Fruit fly (Drosophila melanogaster) whole organism, embryonic: Measurements from ENCODE around the gene CG16710.
A peak's percentile ranks its signal among the peaks of the same experiment; 100 is the strongest.

ENCODE experiments used
- ATbp ChIP-seq: fragments of 200-800 bp; sonication (Bioruptor generic); optimal IDR thresholded peaks from 2 replicates; lab custom pipeline; 2017; ENCODE audit warnings: missing biosample characterization, mild to moderate bottlenecking, missing genetic modification characterization, missing genetic modification reagents
- CG12104 ChIP-seq: fragments of 200-800 bp; sonication (Bioruptor generic); optimal IDR thresholded peaks from 3 replicates; lab custom pipeline; 2016; ENCODE audit warnings: missing biosample characterization, missing genetic modification characterization
- CG12659 ChIP-seq: fragments of 200-800 bp; sonication (Bioruptor generic); optimal IDR thresholded peaks from 3 replicates; lab custom pipeline; 2017; ENCODE audit warnings: mild to moderate bottlenecking, missing biosample characterization, missing genetic modification reagents, missing genetic modification characterization
- CG12769 ChIP-seq: fragments of 200-800 bp; sonication (Bioruptor generic); optimal IDR thresholded peaks from 2 replicates; lab custom pipeline; 2019; ENCODE audit warnings: missing biosample characterization, mild to moderate bottlenecking, missing genetic modification characterization, moderate library complexity
- CG13624 ChIP-seq: fragments of 200-800 bp; sonication (Bioruptor generic); optimal IDR thresholded peaks from 2 replicates; lab custom pipeline; 2016; ENCODE audit warnings: missing biosample characterization, missing genetic modification characterization
- CG15479 ChIP-seq: fragments of 200-800 bp; sonication (Bioruptor generic); optimal IDR thresholded peaks from 3 replicates; lab custom pipeline; 2019; ENCODE audit warnings: missing biosample characterization, mild to moderate bottlenecking, missing genetic modification characterization, moderate library complexity
- CG15514 ChIP-seq: fragments of 200-800 bp; sonication (Bioruptor generic); optimal IDR thresholded peaks from 3 replicates; lab custom pipeline; 2017; ENCODE audit warnings: missing biosample characterization, missing genetic modification characterization, mild to moderate bottlenecking, moderate library complexity, missing genetic modification reagents
- CG18476 ChIP-seq: fragments of 200-800 bp; sonication (Bioruptor generic); optimal IDR thresholded peaks from 2 replicates; lab custom pipeline; 2016; ENCODE audit warnings: missing biosample characterization, mild to moderate bottlenecking, missing genetic modification characterization
- CG2712 ChIP-seq: fragments of 200-800 bp; optimal IDR thresholded peaks from 3 replicates; lab custom pipeline; 2019; ENCODE audit warnings: missing biosample characterization, mild to moderate bottlenecking, missing genetic modification characterization, moderate library complexity
- CG30403 ChIP-seq: fragments of 200-800 bp; sonication (Bioruptor generic); optimal IDR thresholded peaks from 3 replicates; lab custom pipeline; 2016; ENCODE audit warnings: missing biosample characterization, missing genetic modification characterization
- CG34376 ChIP-seq: fragments of 200-800 bp; sonication (Bioruptor generic); optimal IDR thresholded peaks from 2 replicates; lab custom pipeline; 2018; ENCODE audit warnings: missing biosample characterization, mild to moderate bottlenecking, missing genetic modification characterization
- CG34422 ChIP-seq: fragments of 200-800 bp; sonication (Bioruptor generic); IDR thresholded peaks from 3 replicates; pipeline ENCODE4 v1.3.6; 2022; ENCODE audit warnings: missing biosample characterization, missing genetic modification characterization
- CG3838 ChIP-seq: fragments of 200-800 bp; sonication (Bioruptor generic); optimal IDR thresholded peaks from 3 replicates; lab custom pipeline; 2016; ENCODE audit warnings: missing biosample characterization, missing genetic modification characterization
- CG5953 ChIP-seq: fragments of 200-800 bp; sonication (Bioruptor generic); IDR thresholded peaks from 2 replicates; pipeline ENCODE4 v1.3.6; 2022; ENCODE audit warnings: missing biosample characterization, missing genetic modification characterization
- CG7987 ChIP-seq: fragments of 200-800 bp; sonication (Bioruptor generic); optimal IDR thresholded peaks from 2 replicates; lab custom pipeline; 2018; ENCODE audit warnings: missing biosample characterization, mild to moderate bottlenecking, missing genetic modification characterization, moderate library complexity
- CG8290 ChIP-seq, 3 experiments: fragments of 200-800 bp; sonication (Bioruptor generic); optimal IDR thresholded peaks; 2 replicates each; lab custom pipeline; 2016 to 2019; ENCODE audit warnings: missing biosample characterization in 3 of 3, missing genetic modification characterization in 3 of 3, mild to moderate bottlenecking in 2 of 3, moderate library complexity in 1 of 3
- CG9609 ChIP-seq: fragments of 200-800 bp; sonication (Bioruptor generic); optimal IDR thresholded peaks from 3 replicates; lab custom pipeline; 2016; ENCODE audit warnings: missing biosample characterization, missing genetic modification characterization
- CG9876 ChIP-seq: fragments of 200-800 bp; sonication (Bioruptor generic); optimal IDR thresholded peaks from 2 replicates; lab custom pipeline; 2016; ENCODE audit warnings: missing biosample characterization, missing genetic modification characterization
- CrebB ChIP-seq: fragments of 200-800 bp; sonication (Bioruptor generic); optimal IDR thresholded peaks from 3 replicates; lab custom pipeline; 2018; ENCODE audit warnings: missing biosample characterization, mild to moderate bottlenecking, missing genetic modification characterization
- Drgx ChIP-seq: fragments of 200-800 bp; sonication (Bioruptor generic); IDR thresholded peaks from 2 replicates; pipeline ENCODE4 v1.3.6; 2022; ENCODE audit warnings: missing biosample characterization, missing genetic modification characterization
- Fer3 ChIP-seq: fragments of 200-800 bp; sonication (Bioruptor generic); optimal IDR thresholded peaks from 2 replicates; lab custom pipeline; 2018; ENCODE audit warnings: missing biosample characterization, mild to moderate bottlenecking, missing genetic modification characterization, moderate library complexity
- H15 ChIP-seq: fragments of 200-800 bp; sonication (Bioruptor generic); IDR thresholded peaks from 3 replicates; pipeline ENCODE4 v1.3.6; 2022; ENCODE audit warnings: missing biosample characterization, missing genetic modification characterization
- Hey ChIP-seq: fragments of 200-800 bp; sonication (Bioruptor generic); optimal IDR thresholded peaks from 3 replicates; lab custom pipeline; 2018; ENCODE audit warnings: missing biosample characterization, mild to moderate bottlenecking, missing genetic modification characterization
- Hr51 ChIP-seq, 2 experiments: fragments of 200-800 bp; sonication (Bioruptor generic); optimal IDR thresholded peaks; 2 replicates in 1 of 2; 3 replicates in 1 of 2; lab custom pipeline; 2016 to 2018; ENCODE audit warnings: missing biosample characterization in 2 of 2, missing genetic modification characterization in 2 of 2, mild to moderate bottlenecking in 1 of 2, moderate library complexity in 1 of 2
- Nf-YC ChIP-seq: fragments of 200-800 bp; optimal IDR thresholded peaks from 3 replicates; lab custom pipeline; 2019; ENCODE audit warnings: missing biosample characterization, mild to moderate bottlenecking, missing genetic modification characterization, moderate library complexity
- Sin3A ChIP-seq: fragments of >200 bp; optimal IDR thresholded peaks from 2 replicates; lab custom pipeline; 2018
- Sry-δ ChIP-seq: fragments of 200-800 bp; sonication (Bioruptor generic); optimal IDR thresholded peaks from 2 replicates; lab custom pipeline; 2016; ENCODE audit warnings: missing biosample characterization, missing genetic modification characterization
- Taf1 ChIP-seq: fragments of 200-800 bp; sonication (Bioruptor generic); IDR thresholded peaks from 2 replicates; pipeline ENCODE4 v1.3.6; 2022; ENCODE audit warnings: missing biosample characterization, missing genetic modification characterization
- Vsx1 ChIP-seq: fragments of 200-800 bp; sonication (Bioruptor generic); optimal IDR thresholded peaks from 2 replicates; lab custom pipeline; 2017; ENCODE audit warnings: missing biosample characterization, mild to moderate bottlenecking, missing genetic modification characterization, missing genetic modification reagents
- ash1 ChIP-seq: fragments of 200-800 bp; sonication (Bioruptor generic); optimal IDR thresholded peaks from 2 replicates; lab custom pipeline; 2018; ENCODE audit warnings: missing biosample characterization, mild to moderate bottlenecking, missing genetic modification characterization
- croc ChIP-seq: fragments of 200-800 bp; sonication (Bioruptor generic); conservative IDR thresholded peaks from 3 replicates; pipeline ENCODE4 v1.3.6; 2022; ENCODE audit warnings: missing biosample characterization, missing genetic modification characterization
- crp ChIP-seq, 2 experiments: fragments of 200-800 bp; sonication (Bioruptor generic); optimal IDR thresholded peaks; 2 replicates in 1 of 2; 3 replicates in 1 of 2; lab custom pipeline; 2017; ENCODE audit warnings: missing biosample characterization in 2 of 2, missing genetic modification characterization in 2 of 2, mild to moderate bottlenecking in 1 of 2, moderate library complexity in 1 of 2
- dpn ChIP-seq, 2 experiments: fragments of 200-800 bp; sonication (Bioruptor generic); optimal IDR thresholded peaks; 3 replicates each; lab custom pipeline; 2016; ENCODE audit warnings: missing biosample characterization in 2 of 2, missing genetic modification characterization in 2 of 2
- fd3F ChIP-seq: fragments of 200-800 bp; sonication (Bioruptor generic); optimal IDR thresholded peaks from 2 replicates; lab custom pipeline; 2018; ENCODE audit warnings: missing biosample characterization, mild to moderate bottlenecking, missing genetic modification characterization, moderate library complexity
- gem ChIP-seq: fragments of 200-800 bp; sonication (Bioruptor generic); optimal IDR thresholded peaks from 2 replicates; lab custom pipeline; 2019; ENCODE audit warnings: missing biosample characterization, mild to moderate bottlenecking, missing genetic modification characterization, moderate library complexity
- jing ChIP-seq: fragments of 200-800 bp; sonication (Bioruptor generic); optimal IDR thresholded peaks from 2 replicates; lab custom pipeline; 2018; ENCODE audit warnings: missing biosample characterization, mild to moderate bottlenecking, missing genetic modification characterization
- lov ChIP-seq, 2 experiments: fragments of 200-800 bp in 1 of 2; fragments of >200 bp in 1 of 2; sonication (Bioruptor generic) in 1 of 2; IDR thresholded peaks in 1 of 2; optimal IDR thresholded peaks in 1 of 2; 2 replicates in 1 of 2; 3 replicates in 1 of 2; pipeline versions ENCODE4 v1.3.6 to Lab custom; 2017 to 2022; ENCODE audit warnings: missing biosample characterization in 1 of 2, missing genetic modification characterization in 1 of 2
- nau ChIP-seq: fragments of 200-800 bp; sonication (Bioruptor generic); optimal IDR thresholded peaks from 3 replicates; lab custom pipeline; 2017; ENCODE audit warnings: missing biosample characterization, mild to moderate bottlenecking, missing genetic modification characterization, missing genetic modification reagents
- org-1 ChIP-seq: fragments of 200-800 bp; sonication (Bioruptor generic); optimal IDR thresholded peaks from 2 replicates; lab custom pipeline; 2017; ENCODE audit warnings: missing biosample characterization, missing genetic modification characterization
- otp ChIP-seq: fragments of 200-800 bp; sonication (Bioruptor generic); IDR thresholded peaks from 3 replicates; pipeline ENCODE4, ENCODE4 v1.3.6; 2022; ENCODE audit warnings: missing biosample characterization, missing genetic modification characterization
- phol ChIP-seq: fragments of 200-800 bp; sonication (Bioruptor generic); optimal IDR thresholded peaks from 3 replicates; lab custom pipeline; 2018; ENCODE audit warnings: missing biosample characterization, mild to moderate bottlenecking, missing genetic modification characterization, moderate library complexity
- prd ChIP-seq, 3 experiments: fragments of >200 bp in 2 of 3; fragments of 200-800 bp in 1 of 3; sonication (Bioruptor generic) in 1 of 3; optimal IDR thresholded peaks in 2 of 3; IDR thresholded peaks in 1 of 3; 2 replicates in 2 of 3; 3 replicates in 1 of 3; pipeline versions ENCODE4 v1.3.6 to Lab custom; 2017 to 2022; ENCODE audit warnings: missing biosample characterization in 1 of 3, missing genetic modification characterization in 1 of 3
- rib ChIP-seq: fragments of 200-800 bp; sonication (Bioruptor generic); IDR thresholded peaks from 2 replicates; pipeline ENCODE4 v1.3.6; 2022; ENCODE audit warnings: missing biosample characterization, missing genetic modification characterization
- ro ChIP-seq: fragments of 200-800 bp; sonication (Bioruptor generic); IDR thresholded peaks from 2 replicates; pipeline ENCODE4 v1.3.6; 2022; ENCODE audit warnings: missing biosample characterization, missing genetic modification characterization
- z ChIP-seq: fragments of 200-800 bp; sonication (Bioruptor generic); IDR thresholded peaks from 3 replicates; pipeline ENCODE4 v1.3.6; 2022; ENCODE audit warnings: missing biosample characterization, missing genetic modification characterization
- zen ChIP-seq: fragments of 200-800 bp; sonication (Bioruptor generic); optimal IDR thresholded peaks from 3 replicates; lab custom pipeline; 2018; ENCODE audit warnings: missing biosample characterization, mild to moderate bottlenecking, missing genetic modification characterization, moderate library complexity
- zfh1 ChIP-seq: fragments of 200-800 bp; sonication (Bioruptor generic); IDR thresholded peaks from 3 replicates; pipeline ENCODE4 v1.3.6; 2022; ENCODE audit warnings: missing biosample characterization, missing genetic modification characterization

CG16710 gene

DNA sequence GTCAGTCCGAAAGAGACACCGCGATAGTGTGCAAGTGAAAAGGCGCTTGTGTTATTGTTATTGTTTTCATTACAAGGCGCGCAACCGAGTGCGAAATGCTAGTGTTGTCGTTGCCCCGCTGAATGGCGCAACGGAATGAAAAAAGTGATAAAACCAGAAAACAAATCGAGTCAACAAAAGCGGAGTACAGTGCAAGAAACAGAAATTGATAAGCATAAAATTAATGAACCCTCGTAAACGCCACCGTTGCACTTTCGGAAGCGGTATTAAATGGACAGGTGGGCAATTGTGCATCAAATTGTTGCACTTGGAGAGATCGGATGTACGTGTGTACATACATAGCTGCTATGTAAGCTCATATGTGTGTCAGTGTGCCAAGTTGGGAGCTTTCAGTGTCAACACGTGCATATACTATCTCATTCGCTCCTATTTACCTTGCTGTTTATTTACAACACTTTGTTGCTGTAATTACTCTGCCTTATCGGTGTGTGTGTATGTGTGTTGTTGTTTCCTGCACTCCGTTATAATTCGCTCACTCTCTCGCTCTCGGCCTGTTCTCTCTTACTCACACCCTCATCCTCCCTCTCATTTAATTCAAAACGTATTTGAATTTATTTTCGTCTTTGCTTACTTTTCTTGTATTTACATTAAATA, 41.2 kb downstream of the CG16710 start (continued):
- TF ChIP-seq crp (GFP tag; optimal IDR thresholded peaks at IDR 0.05; lab: Kevin White, UChicago) (no peak), Hr51 (GFP tag; optimal IDR thresholded peaks at IDR 0.05; lab: Kevin White, UChicago) (no peak), Drgx (GFP tag; lab: Robert Waterston, UW) (peak; percentile 56; the same call in 1 of the 2 replicates), CG34422 (0 out of 3 replicates have a peak, but pooled peaks have one; percentile 49), CG9876 (GFP tag; lab: Kevin White, UChicago) (peak; percentile 25), Nf-YC (tag; lab: Kevin White, UChicago) (no peak), ash1 (GFP tag; lab: Kevin White, UChicago) (peak; percentile 4), jing (no peak), ro (GFP tag; lab: Robert Waterston, UW) (no peak), croc (GFP tag; lab: Robert Waterston, UW) (no peak; the same call in 2 of the 3 replicates), zfh1 (GFP tag; lab: Robert Waterston, UW) (peak; percentile 77), Hey (tag; lab: Kevin White, UChicago) (peak; percentile 47), CG13624 (GFP tag; lab: Kevin White, UChicago) (no peak), CG9609 (GFP tag; lab: Kevin White, UChicago) (no peak), rib (GFP tag; lab: Robert Waterston, UW) (peak; percentile 3; the same call in 1 of the 2 replicates), CG12659 (GFP tag; lab: Kevin White, UChicago) (no peak), nau (GFP tag; lab: Kevin White, UChicago) (peak; percentile 70), Taf1 (GFP tag; lab: Robert Waterston, UW) (peak; percentile 15; the same call in 1 of the 2 replicates), CG34376 (GFP tag; lab: Kevin White, UChicago) (peak; percentile 88), CG12769 (no peak), z (GFP tag; lab: Robert Waterston, UW) (peak; percentile 56; the same call in 1 of the 3 replicates), CG2712 (tag; lab: Kevin White, UChicago) (peak; percentile 48), CG15514 (GFP tag; lab: Kevin White, UChicago) (peak; percentile 11), ATbp (GFP tag; lab: Kevin White, UChicago) (peak; percentile 93), otp (peak; percentile 75; the same call in 2 of the 3 replicates), CG8290 (GFP tag; optimal IDR thresholded peaks at IDR 0.05; lab: Kevin White, UChicago) (peak; percentile 37), CG8290 (tag; optimal IDR thresholded peaks at IDR 0.05; lab: Kevin White, UChicago) (peak in 1 of 2 experiments; percentile 51), CG12104 (GFP tag; lab: Kevin White, UChicago) (peak; percentile 79), phol (tag; lab: Kevin White, UChicago) (no peak), CG3838 (GFP tag; lab: Kevin White, UChicago) (no peak), prd (optimal IDR thresholded peaks at IDR 0.05; lab: Kevin White, UChicago) (no peak), prd (GFP tag; IDR thresholded peaks at IDR 0.05; lab: Robert Waterston, UW) (peak; percentile 41; the same call in 1 of the 3 replicates), lov (optimal IDR thresholded peaks at IDR 0.05; lab: Kevin White, UChicago) (no peak), lov (GFP tag; IDR thresholded peaks at IDR 0.05; lab: Robert Waterston, UW) (no peak; the same call in 2 of the 3 replicates), gem (tag; lab: Kevin White, UChicago) (peak; percentile 48), CG15479 (GFP tag; lab: Kevin White, UChicago) (peak; percentile 22), zen (tag; lab: Kevin White, UChicago) (no peak), CG5953 (peak; percentile 54; the same call in 1 of the 2 replicates), Vsx1 (GFP tag; lab: Kevin White, UChicago) (peak; percentile 52), fd3F (GFP tag; lab: Kevin White, UChicago) (no peak), H15 (GFP tag; lab: Robert Waterston, UW) (peak; percentile 52; the same call in 1 of the 3 replicates), Fer3 (tag; lab: Kevin White, UChicago) (no peak), dpn (GFP tag; optimal IDR thresholded peaks at IDR 0.05; lab: Kevin White, UChicago) (no peak), CG30403 (no peak), org-1 (GFP tag; lab: Kevin White, UChicago) (peak; percentile 46), Sin3A (lab: Kevin White, UChicago) (no peak), CrebB (tag; lab: Kevin White, UChicago) (peak; percentile 48), CG7987 (GFP tag; lab: Kevin White, UChicago) (peak; percentile 76), CG18476 (GFP tag; lab: Kevin White, UChicago) (peak; percentile 37), Sry-δ (no peak)
